Worm (Caenorhabditis elegans) whole organism, L3 larva: ENCODE results near the gene T16H12.13.

Experiments
- ceh-82 ChIP-seq: fragments of 150-350 bp; optimal IDR thresholded peaks from 2 replicates; lab custom pipeline; 2014; ENCODE audit warnings: missing biosample characterization, missing genetic modification characterization
- ceh-9 ChIP-seq: sonication (generic microtip); optimal IDR thresholded peaks from 2 replicates; lab custom pipeline; 2018; ENCODE audit warnings: missing biosample characterization, missing genetic modification characterization
- fkh-2 ChIP-seq: fragments of 150-350 bp; optimal IDR thresholded peaks from 2 replicates; lab custom pipeline; 2014; ENCODE audit warnings: missing biosample characterization, missing genetic modification reagents, missing genetic modification characterization
- lsy-12 ChIP-seq: sonication (generic microtip); optimal IDR thresholded peaks from 2 replicates; lab custom pipeline; 2016; ENCODE audit warnings: mild to moderate bottlenecking, missing genetic modification characterization, missing compliant biosample characterization
- mdl-1 ChIP-seq: fragments of 150-350 bp; optimal IDR thresholded peaks from 2 replicates; lab custom pipeline; 2014; ENCODE audit warnings: missing biosample characterization, missing genetic modification characterization
- nhr-12 ChIP-seq: fragments of 150-350 bp; optimal IDR thresholded peaks from 2 replicates; lab custom pipeline; 2014; ENCODE audit warnings: missing biosample characterization, missing genetic modification characterization
- nhr-28 ChIP-seq: fragments of 150-350 bp; optimal IDR thresholded peaks from 2 replicates; lab custom pipeline; 2014; ENCODE audit warnings: missing biosample characterization, missing genetic modification characterization
- snpc-4 ChIP-seq: fragments of 150-350 bp; optimal IDR thresholded peaks from 2 replicates; lab custom pipeline; 2014; ENCODE audit warnings: missing biosample characterization, missing genetic modification characterization
- unc-62 ChIP-seq: fragments of 150-350 bp; sonication (generic microtip); optimal IDR thresholded peaks from 4 replicates; lab custom pipeline; 2014; ENCODE audit warnings: missing biosample characterization, missing genetic modification reagents, missing genetic modification characterization

- TF ChIP-seq unc-62, result no peak
- TF ChIP-seq ceh-82 (tag; lab: Kevin White, UChicago), result no peak
- no peak for TF ChIP-seq snpc-4 (tag; lab: Kevin White, UChicago)
- no peak for TF ChIP-seq lsy-12 (tag; lab: Kevin White, UChicago)
- no peak for TF ChIP-seq mdl-1 (tag; lab: Kevin White, UChicago)
- no peak for TF ChIP-seq fkh-2 (tag; lab: Kevin White, UChicago)
- no peak for TF ChIP-seq ceh-9 (tag; lab: Kevin White, UChicago)
- no peak for TF ChIP-seq nhr-12
- no peak for TF ChIP-seq nhr-28 (tag; lab: Kevin White, UChicago)
Measured at ce11 chrIII:10085574-10085973, 371 bp downstream of the T16H12.13 start.
